Fruit fly (Drosophila melanogaster): ENCODE measurements around the gene Acp62F.

- no peak for TF ChIP-seq Sox15 (GFP tag; optimal IDR thresholded peaks at IDR 0.05)
- TF ChIP-seq CG6808 (GFP tag; optimal IDR thresholded peaks at IDR 0.05): no peak
- no peak for TF ChIP-seq CG10631 (GFP tag; optimal IDR thresholded peaks at IDR 0.05)
- no peak for TF ChIP-seq CG8119 (GFP tag; IDR thresholded peaks at IDR 0.05)
- TF ChIP-seq CG11294 (GFP tag; IDR thresholded peaks at IDR 0.05): no peak
- no peak for TF ChIP-seq Sox102F (GFP tag; optimal IDR thresholded peaks at IDR 0.05)
These were observed 6.3 kb downstream of the Acp62F start for dm6 chr3L:2745698-2746410.
